Worm (Caenorhabditis elegans): ENCODE results near the gene T07G12.4.

DNA sequence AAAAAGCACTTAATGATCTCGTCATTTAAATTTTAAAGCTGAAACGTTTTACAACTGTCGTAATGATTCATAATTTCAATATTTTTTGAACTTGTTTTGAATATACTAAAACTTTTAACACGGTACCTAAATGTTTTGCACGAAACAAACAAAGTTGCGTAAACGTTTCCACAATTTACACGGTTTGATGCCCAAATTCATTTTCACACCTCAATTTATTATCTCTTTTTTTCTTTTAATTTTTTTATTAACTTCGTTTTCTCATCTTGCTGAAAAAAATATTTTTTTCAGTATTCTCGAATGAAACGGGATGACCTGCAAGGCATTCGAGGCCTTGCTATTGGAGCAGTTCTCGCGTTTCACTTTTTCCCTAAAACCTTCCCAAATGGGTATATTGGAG, 45.8 kb upstream of the T07G12.4 start, which contains the start of gene oac-8:
- TF ChIP-seq unc-39 (tag; optimal IDR thresholded peaks at IDR 0.05) (no peak), lir-3 (tag; optimal IDR thresholded peaks at IDR 0.05) (no peak), nhr-28 (tag; optimal IDR thresholded peaks at IDR 0.05) (no peak)

Data from whole organism, L4 larva.